Fruit fly (Drosophila melanogaster) whole organism, embryonic: Measurements from ENCODE around the gene FBXO11.
A peak's percentile ranks its signal among the peaks of the same experiment; 100 is the strongest.

Experiments used
- Ada2b ChIP-seq: fragments of 200-800 bp; sonication (Bioruptor generic); IDR thresholded peaks from 2 replicates; pipeline ENCODE4 v1.3.6; 2022; ENCODE audit warnings: missing biosample characterization, missing genetic modification characterization
- Blimp-1 ChIP-seq: fragments of 200-800 bp; sonication (Bioruptor generic); optimal IDR thresholded peaks from 3 replicates; lab custom pipeline; 2018; ENCODE audit warnings: missing biosample characterization, missing genetic modification characterization, mild to moderate bottlenecking, moderate library complexity, missing genetic modification reagents
- CG10321 ChIP-seq: fragments of 200-800 bp; sonication (Bioruptor generic); IDR thresholded peaks from 2 replicates; pipeline ENCODE4 v1.3.6; 2022; ENCODE audit warnings: missing biosample characterization, missing genetic modification characterization
- CG11093 ChIP-seq: fragments of 200-800 bp; sonication (Bioruptor generic); IDR thresholded peaks from 3 replicates; pipeline ENCODE4 v1.3.6; 2022; ENCODE audit warnings: missing biosample characterization, missing genetic modification characterization
- CG11695 ChIP-seq: fragments of 200-800 bp; sonication (Bioruptor generic); IDR thresholded peaks from 3 replicates; pipeline ENCODE4 v1.3.6; 2022; ENCODE audit warnings: missing biosample characterization, missing genetic modification characterization
- CG13296 ChIP-seq: fragments of 200-800 bp; sonication (Bioruptor generic); optimal IDR thresholded peaks from 3 replicates; lab custom pipeline; 2018; ENCODE audit warnings: missing biosample characterization, mild to moderate bottlenecking, missing genetic modification characterization
- CG13424 ChIP-seq: fragments of 200-800 bp; sonication (Bioruptor generic); optimal IDR thresholded peaks from 2 replicates; lab custom pipeline; 2019; ENCODE audit warnings: missing biosample characterization, mild to moderate bottlenecking, missing genetic modification characterization, moderate library complexity
- CG13775 ChIP-seq: fragments of 200-800 bp; sonication (Bioruptor generic); optimal IDR thresholded peaks from 3 replicates; lab custom pipeline; 2017; ENCODE audit warnings: missing biosample characterization, mild to moderate bottlenecking, missing genetic modification characterization
- CG14050 ChIP-seq: fragments of 200-800 bp; sonication (Bioruptor generic); IDR thresholded peaks from 3 replicates; pipeline ENCODE4 v1.3.6; 2022; ENCODE audit warnings: missing biosample characterization, missing genetic modification characterization
- CG1603 ChIP-seq: fragments of 200-800 bp; sonication (Bioruptor generic); optimal IDR thresholded peaks from 2 replicates; lab custom pipeline; 2019; ENCODE audit warnings: missing biosample characterization, mild to moderate bottlenecking, missing genetic modification characterization, moderate library complexity
- CG31365 ChIP-seq: fragments of 200-800 bp; sonication (Bioruptor generic); optimal IDR thresholded peaks from 2 replicates; lab custom pipeline; 2018; ENCODE audit warnings: missing biosample characterization, mild to moderate bottlenecking, missing genetic modification characterization
- CG32772 ChIP-seq: fragments of 200-800 bp; sonication (Bioruptor generic); IDR thresholded peaks from 2 replicates; pipeline ENCODE4 v1.3.6; 2022; ENCODE audit warnings: missing biosample characterization, missing genetic modification characterization
- CG42726 ChIP-seq: fragments of 200-800 bp; sonication (Bioruptor generic); IDR thresholded peaks from 2 replicates; pipeline ENCODE4 v1.3.6; 2022; ENCODE audit warnings: missing biosample characterization, missing genetic modification characterization; ENCODE audit not compliant: partially characterized antibody
- CG4328 ChIP-seq: fragments of 200-800 bp; sonication (Bioruptor generic); optimal IDR thresholded peaks from 3 replicates; lab custom pipeline; 2017; ENCODE audit warnings: missing biosample characterization, missing genetic modification reagents, missing genetic modification characterization
- CG4617 ChIP-seq: fragments of 200-800 bp; sonication (Bioruptor generic); optimal IDR thresholded peaks from 3 replicates; lab custom pipeline; 2016; ENCODE audit warnings: missing biosample characterization, missing genetic modification characterization, borderline replicate concordance
- CG6689 ChIP-seq: fragments of 200-800 bp; sonication (Bioruptor generic); IDR thresholded peaks from 2 replicates; pipeline ENCODE4 v1.3.6; 2022; ENCODE audit warnings: missing biosample characterization, missing genetic modification characterization
- CG7839 ChIP-seq: fragments of 200-800 bp; sonication (Bioruptor generic); optimal IDR thresholded peaks from 3 replicates; lab custom pipeline; 2018; ENCODE audit warnings: missing biosample characterization, mild to moderate bottlenecking, missing genetic modification characterization, moderate library complexity
- CG7987 ChIP-seq: fragments of 200-800 bp; sonication (Bioruptor generic); optimal IDR thresholded peaks from 2 replicates; lab custom pipeline; 2018; ENCODE audit warnings: missing biosample characterization, mild to moderate bottlenecking, missing genetic modification characterization, moderate library complexity
- CG9215 ChIP-seq: fragments of 200-800 bp; sonication (Bioruptor generic); IDR thresholded peaks from 2 replicates; pipeline ENCODE4 v1.3.6; 2022; ENCODE audit warnings: missing biosample characterization, missing genetic modification characterization
- CG9609 ChIP-seq: fragments of 200-800 bp; sonication (Bioruptor generic); optimal IDR thresholded peaks from 3 replicates; lab custom pipeline; 2016; ENCODE audit warnings: missing biosample characterization, missing genetic modification characterization
- CG9817 ChIP-seq: fragments of 200-800 bp; sonication (Bioruptor generic); optimal IDR thresholded peaks from 2 replicates; lab custom pipeline; 2018; ENCODE audit warnings: missing biosample characterization, mild to moderate bottlenecking, missing genetic modification characterization, moderate library complexity
- Dll ChIP-seq: fragments of 200-800 bp; sonication (Bioruptor generic); IDR thresholded peaks from 4 replicates; pipeline ENCODE4 v1.3.6; 2022; ENCODE audit warnings: missing biosample characterization, missing genetic modification characterization; ENCODE audit not compliant: partially characterized antibody
- Doc3 ChIP-seq: fragments of 200-800 bp; sonication (Bioruptor generic); IDR thresholded peaks from 3 replicates; pipeline ENCODE4 v1.3.6; 2022; ENCODE audit warnings: missing biosample characterization, missing genetic modification characterization; ENCODE audit not compliant: partially characterized antibody
- Fer3 ChIP-seq: fragments of 200-800 bp; sonication (Bioruptor generic); optimal IDR thresholded peaks from 2 replicates; lab custom pipeline; 2018; ENCODE audit warnings: missing biosample characterization, mild to moderate bottlenecking, missing genetic modification characterization, moderate library complexity
- H15 ChIP-seq: fragments of 200-800 bp; sonication (Bioruptor generic); IDR thresholded peaks from 3 replicates; pipeline ENCODE4 v1.3.6; 2022; ENCODE audit warnings: missing biosample characterization, missing genetic modification characterization
- Mad ChIP-seq: fragments of 200-800 bp; sonication (Bioruptor generic); optimal IDR thresholded peaks from 2 replicates; lab custom pipeline; 2016; ENCODE audit warnings: missing biosample characterization, missing genetic modification characterization
- Med ChIP-seq: fragments of 200-800 bp; sonication (Bioruptor generic); peaks from one replicate; lab custom pipeline; 2016; ENCODE audit warnings: missing biosample characterization, missing genetic modification characterization, mild to moderate bottlenecking, inconsistent platforms, moderate library complexity
- NC2β ChIP-seq: fragments of 200-800 bp; sonication (Bioruptor generic); optimal IDR thresholded peaks from 2 replicates; lab custom pipeline; 2016; ENCODE audit warnings: missing biosample characterization, missing genetic modification characterization
- Oli ChIP-seq: fragments of 200-800 bp; sonication (Bioruptor generic); optimal IDR thresholded peaks from 2 replicates; lab custom pipeline; 2018; ENCODE audit warnings: missing biosample characterization, mild to moderate bottlenecking, missing genetic modification characterization, moderate library complexity
- Opbp ChIP-seq: fragments of 200-800 bp; sonication (Bioruptor generic); IDR thresholded peaks from 3 replicates; pipeline ENCODE4 v1.3.6; 2022; ENCODE audit warnings: missing biosample characterization, missing genetic modification characterization; ENCODE audit not compliant: partially characterized antibody
- Spps ChIP-seq: fragments of 200-800 bp; sonication (Bioruptor generic); optimal IDR thresholded peaks from 2 replicates; lab custom pipeline; 2018; ENCODE audit warnings: missing biosample characterization, mild to moderate bottlenecking, missing genetic modification characterization
- al ChIP-seq: fragments of 200-800 bp; sonication (Bioruptor generic); IDR thresholded peaks from 2 replicates; pipeline ENCODE4 v1.3.6; 2022; ENCODE audit warnings: missing biosample characterization, missing genetic modification characterization
- bbx ChIP-seq: fragments of 200-800 bp; sonication (Bioruptor generic); IDR thresholded peaks from 2 replicates; pipeline ENCODE4 v1.3.6; 2022; ENCODE audit warnings: missing biosample characterization, missing genetic modification characterization; ENCODE audit not compliant: partially characterized antibody
- cas ChIP-seq: fragments of 200-800 bp; sonication (Bioruptor generic); IDR thresholded peaks from 2 replicates; pipeline ENCODE4 v1.3.6; 2022; ENCODE audit warnings: missing biosample characterization, missing genetic modification characterization
- cato ChIP-seq: fragments of 200-800 bp; sonication (Bioruptor generic); optimal IDR thresholded peaks from 2 replicates; lab custom pipeline; 2016; ENCODE audit warnings: missing biosample characterization, missing genetic modification characterization, borderline replicate concordance
- cwo ChIP-seq: fragments of 200-800 bp; sonication (Bioruptor generic); optimal IDR thresholded peaks from 3 replicates; lab custom pipeline; 2017; ENCODE audit warnings: missing biosample characterization, missing genetic modification characterization, mild to moderate bottlenecking, moderate library complexity, missing genetic modification reagents
- esg ChIP-seq: fragments of 200-800 bp; sonication (Bioruptor generic); conservative IDR thresholded peaks from 2 replicates; pipeline ENCODE4 v1.3.6; 2022; ENCODE audit warnings: missing biosample characterization, missing genetic modification characterization
- fd3F ChIP-seq: fragments of 200-800 bp; sonication (Bioruptor generic); optimal IDR thresholded peaks from 2 replicates; lab custom pipeline; 2018; ENCODE audit warnings: missing biosample characterization, mild to moderate bottlenecking, missing genetic modification characterization, moderate library complexity
- gcm2 ChIP-seq: fragments of 200-800 bp; sonication (Bioruptor generic); optimal IDR thresholded peaks from 2 replicates; lab custom pipeline; 2016; ENCODE audit warnings: missing biosample characterization, missing genetic modification characterization
- lilli ChIP-seq: fragments of 200-800 bp; sonication (Bioruptor generic); optimal IDR thresholded peaks from 3 replicates; lab custom pipeline; 2016; ENCODE audit warnings: missing biosample characterization, missing genetic modification characterization
- lola ChIP-seq, 3 experiments: fragments of >200 bp in 2 of 3; fragments of 200-800 bp in 1 of 3; sonication (Bioruptor generic) in 1 of 3; optimal IDR thresholded peaks; 2 replicates each; lab custom pipeline; 2017 to 2019; ENCODE audit warnings: missing biosample characterization in 3 of 3, missing genetic modification characterization in 3 of 3, mild to moderate bottlenecking in 1 of 3, moderate library complexity in 1 of 3
- org-1 ChIP-seq: fragments of 200-800 bp; sonication (Bioruptor generic); optimal IDR thresholded peaks from 2 replicates; lab custom pipeline; 2017; ENCODE audit warnings: missing biosample characterization, missing genetic modification characterization
- p53 ChIP-seq: fragments of 200-800 bp; sonication (Bioruptor generic); optimal IDR thresholded peaks from 2 replicates; lab custom pipeline; 2016; ENCODE audit warnings: missing biosample characterization, missing genetic modification characterization
- peb ChIP-seq: fragments of 200-800 bp; sonication (Bioruptor generic); IDR thresholded peaks from 2 replicates; pipeline ENCODE4 v1.3.6; 2022; ENCODE audit warnings: missing biosample characterization, missing genetic modification characterization
- prd ChIP-seq, 3 experiments: fragments of >200 bp in 2 of 3; fragments of 200-800 bp in 1 of 3; sonication (Bioruptor generic) in 1 of 3; optimal IDR thresholded peaks in 2 of 3; IDR thresholded peaks in 1 of 3; 2 replicates in 2 of 3; 3 replicates in 1 of 3; pipeline versions ENCODE4 v1.3.6 to Lab custom; 2017 to 2022; ENCODE audit warnings: missing biosample characterization in 1 of 3, missing genetic modification characterization in 1 of 3
- psq ChIP-seq: fragments of 200-800 bp; sonication (Bioruptor generic); optimal IDR thresholded peaks from 2 replicates; lab custom pipeline; 2017; ENCODE audit warnings: missing biosample characterization, missing genetic modification characterization
- ranshi ChIP-seq: fragments of 200-800 bp; sonication (Bioruptor generic); IDR thresholded peaks from 2 replicates; pipeline ENCODE4 v1.3.6; 2022; ENCODE audit warnings: missing biosample characterization, missing genetic modification characterization
- slp2 ChIP-seq: fragments of 200-800 bp; sonication (Bioruptor generic); optimal IDR thresholded peaks from 2 replicates; lab custom pipeline; 2016; ENCODE audit warnings: missing biosample characterization, missing genetic modification characterization
- yki ChIP-seq: fragments of >200 bp; optimal IDR thresholded peaks from 3 replicates; lab custom pipeline; 2018

The FBXO11 gene

DNA sequence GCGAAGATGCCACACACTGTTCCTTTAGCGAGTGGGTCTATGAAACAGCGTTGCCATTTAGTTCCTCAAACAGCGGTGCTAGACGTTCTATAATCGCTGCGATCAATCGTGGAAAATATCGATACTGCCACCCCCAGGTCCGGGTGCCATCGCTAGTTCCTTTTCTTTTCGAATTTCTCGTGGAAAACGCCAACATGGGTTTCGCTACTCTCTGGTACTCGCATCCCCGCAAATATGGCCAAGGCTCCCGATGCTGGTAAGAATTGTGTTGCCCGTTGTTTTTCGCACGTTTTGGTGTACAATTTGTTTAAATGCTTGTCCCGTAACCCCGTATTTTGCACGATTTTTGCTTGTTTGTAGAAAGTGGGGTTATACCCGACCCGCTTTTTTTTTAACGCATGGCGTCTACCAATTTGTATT lies 31.2 kb downstream of the FBXO11 start, which contains the start of gene RpS29 (continued):
- no peak for TF ChIP-seq yki
- no peak for TF ChIP-seq prd (optimal IDR thresholded peaks at IDR 0.05; lab: Kevin White, UChicago)
- TF ChIP-seq prd (GFP tag; IDR thresholded peaks at IDR 0.05; lab: Robert Waterston, UW) = peak; percentile 76
- peak; percentile 97 for TF ChIP-seq Opbp
- TF ChIP-seq bbx (GFP tag; lab: Robert Waterston, UW) = peak; percentile 95
- peak; percentile 15 for TF ChIP-seq org-1
- TF ChIP-seq gcm2 (GFP tag; lab: Kevin White, UChicago) = peak; percentile 62
- peak; percentile 60 for TF ChIP-seq CG14050 (GFP tag; lab: Robert Waterston, UW)
- peak; percentile 47; the same call in 2 of the 3 replicates for TF ChIP-seq CG11695 (GFP tag; lab: Robert Waterston, UW)
- peak; percentile 63 for TF ChIP-seq slp2 (GFP tag; lab: Kevin White, UChicago)
- TF ChIP-seq CG11093 (GFP tag; lab: Robert Waterston, UW) = no peak
- peak; percentile 85 for TF ChIP-seq Doc3 (GFP tag; lab: Robert Waterston, UW)
- TF ChIP-seq lilli (GFP tag; lab: Kevin White, UChicago) = peak; percentile 91
- 0 out of 2 replicates have a peak, but pooled peaks have one; percentile 17 for TF ChIP-seq peb (GFP tag; lab: Robert Waterston, UW)
- TF ChIP-seq p53 = peak; percentile 83
- peak; percentile 74 for TF ChIP-seq CG32772 (GFP tag; lab: Robert Waterston, UW)
- peak; percentile 72 for TF ChIP-seq al (GFP tag; lab: Robert Waterston, UW)
- peak; percentile 90 for TF ChIP-seq CG13296 (GFP tag; lab: Kevin White, UChicago)
- TF ChIP-seq CG13775 (GFP tag; lab: Kevin White, UChicago) = peak; percentile 77
- TF ChIP-seq ranshi (GFP tag; lab: Robert Waterston, UW) = peak; percentile 68
- TF ChIP-seq Spps (tag; lab: Kevin White, UChicago) = peak; percentile 29
- peak; percentile 71 for TF ChIP-seq Fer3
- TF ChIP-seq Med = peak; percentile 99
- TF ChIP-seq CG6689 (GFP tag; lab: Robert Waterston, UW) = peak; percentile 28; the same call in 1 of the 2 replicates
- TF ChIP-seq psq = peak; percentile 50
- peak; percentile 98 for TF ChIP-seq CG42726
- peak; percentile 54; the same call in 1 of the 2 replicates for TF ChIP-seq CG10321 (GFP tag; lab: Robert Waterston, UW)
- peak; percentile 87 for TF ChIP-seq CG4328 (GFP tag; lab: Kevin White, UChicago)
- TF ChIP-seq CG1603 (tag; lab: Kevin White, UChicago) = peak; percentile 97
- TF ChIP-seq Mad (GFP tag; lab: Kevin White, UChicago) = peak; percentile 85
- peak; percentile 76 for TF ChIP-seq Ada2b
- TF ChIP-seq CG9215 = peak; percentile 58; the same call in 1 of the 2 replicates
- peak; percentile 66 for TF ChIP-seq CG7839
- peak; percentile 55 for TF ChIP-seq fd3F (GFP tag; lab: Kevin White, UChicago)
- peak; percentile 90 for TF ChIP-seq CG7987 (GFP tag; lab: Kevin White, UChicago)
- TF ChIP-seq CG9817 (tag; lab: Kevin White, UChicago) = peak; percentile 83
- peak; percentile 31; the same call in 1 of the 2 replicates for TF ChIP-seq esg (GFP tag; lab: Robert Waterston, UW)
- peak; percentile 38 for TF ChIP-seq cato (GFP tag; lab: Kevin White, UChicago)
- TF ChIP-seq cwo = peak; percentile 48
- TF ChIP-seq Dll (GFP tag; lab: Robert Waterston, UW) = peak; percentile 91
- peak; percentile 96 for TF ChIP-seq NC2β
- TF ChIP-seq H15 = peak; percentile 68; the same call in 1 of the 3 replicates
- peak; percentile 12 for TF ChIP-seq Oli (tag; lab: Kevin White, UChicago)
- peak; percentile 75 for TF ChIP-seq CG4617 (GFP tag; lab: Kevin White, UChicago)
- peak; percentile 62 for TF ChIP-seq CG13424
- TF ChIP-seq cas (GFP tag; lab: Robert Waterston, UW) = peak; percentile 68; the same call in 1 of the 2 replicates
- TF ChIP-seq CG31365 = peak; percentile 51
- peak; percentile 60 for TF ChIP-seq Blimp-1
- TF ChIP-seq lola (GFP tag; optimal IDR thresholded peaks at IDR 0.05; lab: Kevin White, UChicago) = peak in 1 of 3 experiments; percentile 39
- peak; percentile 88 for TF ChIP-seq CG9609
